Worm (Caenorhabditis elegans): ENCODE measurements around the gene Y110A2AL.7.
A peak's percentile ranks its signal among the peaks of the same experiment; 100 is the strongest.

The Y110A2AL.7 gene

ce11 chrII:2832098-2832497, 10.9 kb downstream of the Y110A2AL.7 start:
- TF ChIP-seq lsy-2 (tag; optimal IDR thresholded peaks at IDR 0.05) (no peak), hlh-1 (tag; optimal IDR thresholded peaks at IDR 0.05) (peak; percentile 1)

- TF ChIP-seq nhr-237 (tag; optimal IDR thresholded peaks at IDR 0.05) (no peak), M03D4.4 (tag; optimal IDR thresholded peaks at IDR 0.05) (no peak)
Measured at ce11 chrII:2831173-2831572, 11.8 kb downstream of the Y110A2AL.7 start, which contains the start of gene K12H6.6. Gene K12H6.6 (minus strand): TSS chrII:2831233.

- peak; percentile 3 for TF ChIP-seq mls-2 (tag; optimal IDR thresholded peaks at IDR 0.05)
- TF ChIP-seq lsy-2 (tag; optimal IDR thresholded peaks at IDR 0.05): peak; percentile 34
- no peak for TF ChIP-seq M03D4.4 (tag; optimal IDR thresholded peaks at IDR 0.05)
- no peak for TF ChIP-seq unc-39 (tag; optimal IDR thresholded peaks at IDR 0.05)
- TF ChIP-seq sptf-1 (tag; optimal IDR thresholded peaks at IDR 0.05): peak; percentile 18
- no peak for TF ChIP-seq flh-1 (GFP tag; optimal IDR thresholded peaks at IDR 0.05)
Measured at ce11 chrII:2830144-2830543, 12.8 kb downstream of the Y110A2AL.7 start.

- no peak for TF ChIP-seq ceh-43 (GFP tag; optimal IDR thresholded peaks at IDR 0.05)
- TF ChIP-seq ces-1 (GFP tag; optimal IDR thresholded peaks at IDR 0.05): no peak
- TF ChIP-seq bed-3 (GFP tag; optimal IDR thresholded peaks at IDR 0.05): no peak
- no peak for TF ChIP-seq M03D4.4 (tag; optimal IDR thresholded peaks at IDR 0.05)
- no peak for TF ChIP-seq mls-2 (tag; optimal IDR thresholded peaks at IDR 0.05)
- TF ChIP-seq nhr-237 (tag; optimal IDR thresholded peaks at IDR 0.05): no peak
- TF ChIP-seq ham-2 (GFP tag; optimal IDR thresholded peaks at IDR 0.05): no peak
Measured at ce11 chrII:2829482-2829881, 13.5 kb downstream of the Y110A2AL.7 start.

ce11 chrII:2827859-2828403, 15.1 kb downstream of the Y110A2AL.7 start, which contains the start of gene K12H6.8:
Gene K12H6.8 (plus strand): TSS chrII:2827896.
- TF ChIP-seq unc-62 (GFP tag; optimal IDR thresholded peaks at IDR 0.05): no peak
- no peak for TF ChIP-seq ceh-39 (tag; optimal IDR thresholded peaks at IDR 0.05)
- no peak for TF ChIP-seq ztf-11 (tag; optimal IDR thresholded peaks at IDR 0.05)
- no peak for TF ChIP-seq pha-4 (tag; optimal IDR thresholded peaks at IDR 0.05)
- no peak for TF ChIP-seq hlh-1 (tag; optimal IDR thresholded peaks at IDR 0.05)
- no peak for TF ChIP-seq M03D4.4 (tag; optimal IDR thresholded peaks at IDR 0.05)
- no peak for TF ChIP-seq ceh-83 (GFP tag; optimal IDR thresholded peaks at IDR 0.05)
- TF ChIP-seq cnd-1 (tag; optimal IDR thresholded peaks at IDR 0.05): no peak
- TF ChIP-seq lin-13 (tag; optimal IDR thresholded peaks at IDR 0.05): no peak

ce11 chrII:2826073-2826472, 16.9 kb downstream of the Y110A2AL.7 start, which contains the start of gene K12H6.5:
Gene K12H6.5 (minus strand): TSS chrII:2826173.
- TF ChIP-seq nhr-76 (tag; optimal IDR thresholded peaks at IDR 0.05): no peak
- no peak for TF ChIP-seq ces-1 (GFP tag; optimal IDR thresholded peaks at IDR 0.05)
- TF ChIP-seq unc-39 (tag; optimal IDR thresholded peaks at IDR 0.05): no peak
- no peak for TF ChIP-seq pha-4 (tag; optimal IDR thresholded peaks at IDR 0.05)
- no peak for TF ChIP-seq nhr-28 (tag; optimal IDR thresholded peaks at IDR 0.05)
- TF ChIP-seq snpc-4 (tag; optimal IDR thresholded peaks at IDR 0.05): no peak
- no peak for TF ChIP-seq unc-62 (GFP tag; optimal IDR thresholded peaks at IDR 0.05)
- no peak for TF ChIP-seq ztf-11 (tag; optimal IDR thresholded peaks at IDR 0.05)
- TF ChIP-seq M03D4.4 (tag; optimal IDR thresholded peaks at IDR 0.05): no peak
- no peak for TF ChIP-seq drap-1 (GFP tag; optimal IDR thresholded peaks at IDR 0.05)
- TF ChIP-seq mls-2 (tag; optimal IDR thresholded peaks at IDR 0.05): no peak
- TF ChIP-seq hlh-1 (tag; optimal IDR thresholded peaks at IDR 0.05): no peak
- TF ChIP-seq nhr-12 (tag; optimal IDR thresholded peaks at IDR 0.05): no peak
- TF ChIP-seq nhr-2 (tag; optimal IDR thresholded peaks at IDR 0.05): no peak
- TF ChIP-seq cnd-1 (tag; optimal IDR thresholded peaks at IDR 0.05): no peak
- TF ChIP-seq nhr-237 (tag; optimal IDR thresholded peaks at IDR 0.05): no peak
- TF ChIP-seq ham-2 (GFP tag; optimal IDR thresholded peaks at IDR 0.05): no peak
- no peak for TF ChIP-seq lin-32 (GFP tag; optimal IDR thresholded peaks at IDR 0.05)
- no peak for TF ChIP-seq mep-1 (tag; optimal IDR thresholded peaks at IDR 0.05)

- TF ChIP-seq mab-5 (tag; optimal IDR thresholded peaks at IDR 0.05) (no peak), nhr-12 (tag; optimal IDR thresholded peaks at IDR 0.05) (no peak), lin-32 (GFP tag; optimal IDR thresholded peaks at IDR 0.05) (no peak), pha-4 (tag; optimal IDR thresholded peaks at IDR 0.05) (no peak), nhr-2 (tag; optimal IDR thresholded peaks at IDR 0.05) (no peak), ceh-43 (GFP tag; optimal IDR thresholded peaks at IDR 0.05) (no peak), nhr-76 (tag; optimal IDR thresholded peaks at IDR 0.05) (no peak), ham-2 (GFP tag; optimal IDR thresholded peaks at IDR 0.05) (no peak), mls-2 (tag; optimal IDR thresholded peaks at IDR 0.05) (no peak), elt-3 (tag; optimal IDR thresholded peaks at IDR 0.05) (no peak), unc-120 (tag; optimal IDR thresholded peaks at IDR 0.05; ENCODE audit: poor library complexity, severe bottlenecking) (no peak), lsy-2 (tag; optimal IDR thresholded peaks at IDR 0.05) (no peak), blmp-1 (tag; optimal IDR thresholded peaks at IDR 0.05) (no peak), ztf-11 (tag; optimal IDR thresholded peaks at IDR 0.05) (no peak)
Measured at ce11 chrII:2824169-2824568, 18.8 kb downstream of the Y110A2AL.7 start, which contains the start of the genes K12H6.4 and K12H6.9. Gene K12H6.4 (minus strand): TSS chrII:2824269. Gene K12H6.9 (plus strand): TSS chrII:2824404.
